Worm (Caenorhabditis elegans): ENCODE data around the gene F41C3.11.

DNA sequence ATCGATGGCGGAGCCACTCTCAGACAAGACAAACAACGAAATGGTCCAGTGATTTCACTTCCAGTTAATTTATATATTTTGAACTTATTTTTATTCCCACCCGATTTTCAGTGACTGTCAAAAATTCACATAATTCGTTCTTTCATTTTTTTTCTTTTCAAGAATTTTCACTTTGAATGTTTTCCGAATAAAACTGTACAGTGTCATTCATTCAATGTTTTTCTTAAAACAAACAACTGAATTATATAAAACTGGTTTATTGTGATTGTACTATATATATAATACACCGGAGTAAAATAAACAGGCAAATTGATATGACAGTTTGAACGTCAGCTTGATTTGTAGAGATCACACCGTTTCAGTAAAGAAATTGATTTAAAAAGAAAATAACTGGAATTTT is 30.7 kb downstream of the F41C3.11 start:
- TF ChIP-seq tbx-37 (GFP tag; conservative IDR thresholded peaks at IDR 0.05) (no peak), ama-1 (optimal IDR thresholded peaks at IDR 0.05) (no peak), hnd-1 (tag; optimal IDR thresholded peaks at IDR 0.05) (no peak)

Measured in whole organism, early embryonic.